Worm (Caenorhabditis elegans) whole organism, L2 larva: ENCODE measurements around the gene set-5.

Source experiments
- lin-11 ChIP-seq: fragments of 150-350 bp; sonication (generic microtip); optimal IDR thresholded peaks from 2 replicates; lab custom pipeline; 2014; ENCODE audit warnings: missing biosample characterization, missing genetic modification characterization, inconsistent platforms, mixed read lengths
- lin-13 ChIP-seq: fragments of 150-350 bp; optimal IDR thresholded peaks from 2 replicates; lab custom pipeline; 2014; ENCODE audit warnings: missing biosample characterization, missing genetic modification reagents, missing genetic modification characterization
- nhr-10 ChIP-seq: sonication (generic microtip); optimal IDR thresholded peaks from 2 replicates; lab custom pipeline; 2017; ENCODE audit warnings: missing biosample characterization, missing genetic modification characterization
- nhr-11 ChIP-seq: fragments of 150-350 bp; optimal IDR thresholded peaks from 2 replicates; lab custom pipeline; 2014; ENCODE audit warnings: missing biosample characterization, missing genetic modification characterization
- nhr-12 ChIP-seq: fragments of 150-350 bp; optimal IDR thresholded peaks from 2 replicates; lab custom pipeline; 2014; ENCODE audit warnings: missing biosample characterization, missing genetic modification characterization
- snpc-4 ChIP-seq: fragments of 150-350 bp; optimal IDR thresholded peaks from 2 replicates; lab custom pipeline; 2014; ENCODE audit warnings: missing biosample characterization, missing genetic modification characterization
- unc-39 ChIP-seq: fragments of 150-350 bp; optimal IDR thresholded peaks from 2 replicates; lab custom pipeline; 2014; ENCODE audit warnings: missing biosample characterization, missing genetic modification characterization

DNA sequence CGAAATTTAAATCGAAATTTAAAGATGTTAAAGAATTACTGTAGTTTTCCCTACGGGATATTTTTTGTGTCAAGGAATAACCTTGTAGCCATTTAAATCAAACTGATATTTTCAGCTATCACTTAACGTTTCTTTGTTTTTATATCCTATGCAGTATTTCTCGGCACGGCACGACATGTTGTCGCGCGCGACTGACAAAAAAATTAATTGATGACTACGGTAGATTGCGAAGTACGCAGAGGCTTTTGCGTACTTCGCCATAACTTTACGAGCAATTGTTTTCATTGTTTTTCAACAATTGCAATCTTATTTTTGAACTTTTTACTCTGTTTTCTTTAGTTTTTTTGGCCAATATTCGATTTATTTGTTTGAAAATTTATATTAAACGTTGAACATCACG lies 761 bp upstream of the set-5 start:
- TF ChIP-seq lin-11 (tag; lab: Kevin White, UChicago): no peak
- TF ChIP-seq nhr-12 (tag; lab: Kevin White, UChicago): no peak
- no peak for TF ChIP-seq snpc-4 (tag; lab: Kevin White, UChicago)
- no peak for TF ChIP-seq unc-39 (tag; lab: Kevin White, UChicago)
- no peak for TF ChIP-seq nhr-11 (tag; lab: Kevin White, UChicago)
- no peak for TF ChIP-seq nhr-10
- TF ChIP-seq lin-13 (GFP tag; lab: Kevin White, UChicago): no peak
